Worm (Caenorhabditis elegans) whole organism, early embryonic: Measurements from ENCODE around the gene gst-37.

Experiments used
- B0310.2 ChIP-seq: sonication (generic microtip); optimal IDR thresholded peaks from 2 replicates; lab custom pipeline; 2016; ENCODE audit warnings: mild to moderate bottlenecking, missing genetic modification characterization, missing compliant biosample characterization
- F13C5.2 ChIP-seq: sonication (generic microtip); optimal IDR thresholded peaks from 2 replicates; lab custom pipeline; 2017; ENCODE audit warnings: mild to moderate bottlenecking, missing genetic modification characterization, inconsistent platforms, missing compliant biosample characterization
- aly-1 ChIP-seq: sonication (generic microtip); optimal IDR thresholded peaks from 2 replicates; lab custom pipeline; 2016; ENCODE audit warnings: missing genetic modification characterization, missing compliant biosample characterization
- ama-1 ChIP-seq: fragments of 150-350 bp; optimal IDR thresholded peaks from 2 replicates; lab custom pipeline; 2014
- ceh-13 ChIP-seq: fragments of 200-800 bp; sonication (Bioruptor generic); optimal IDR thresholded peaks from 2 replicates; lab custom pipeline; 2018; ENCODE audit warnings: mild to moderate bottlenecking, missing genetic modification characterization, missing compliant biosample characterization
- ceh-36 ChIP-seq: sonication (generic microtip); optimal IDR thresholded peaks from 2 replicates; lab custom pipeline; 2016; ENCODE audit warnings: missing genetic modification characterization, inconsistent platforms, missing compliant biosample characterization
- ets-7 ChIP-seq: sonication (generic microtip); optimal IDR thresholded peaks from 2 replicates; lab custom pipeline; 2016; ENCODE audit warnings: missing genotype, missing genetic modification characterization, missing compliant biosample characterization
- flt-1 ChIP-seq: fragments of 200-800 bp; sonication (Bioruptor generic); IDR thresholded peaks from 2 replicates; pipeline ENCODE4 v1.3.6; 2022; ENCODE audit warnings: missing genetic modification characterization, missing compliant biosample characterization
- hmbx-1 ChIP-seq: sonication (generic microtip); optimal IDR thresholded peaks from 2 replicates; lab custom pipeline; 2016; ENCODE audit warnings: mild to moderate bottlenecking, missing genetic modification characterization, missing compliant biosample characterization
- hmg-4 ChIP-seq: fragments of 200-800 bp; sonication (Bioruptor generic); optimal IDR thresholded peaks from 2 replicates; lab custom pipeline; 2018; ENCODE audit warnings: mild to moderate bottlenecking, missing genetic modification characterization, missing compliant biosample characterization
- hnd-1 ChIP-seq: sonication (generic microtip); optimal IDR thresholded peaks from 2 replicates; lab custom pipeline; 2016; ENCODE audit warnings: missing genetic modification characterization, missing compliant biosample characterization
- pes-1 ChIP-seq: fragments of 200-800 bp; sonication (Bioruptor generic); IDR thresholded peaks from 2 replicates; pipeline ENCODE4 v1.3.6; 2022; ENCODE audit warnings: missing genetic modification reagents, missing genetic modification characterization, missing compliant biosample characterization
- scrt-1 ChIP-seq: fragments of 200-800 bp; sonication (Bioruptor generic); IDR thresholded peaks from 2 replicates; pipeline ENCODE4 v1.3.6; 2022; ENCODE audit warnings: missing genetic modification characterization, missing compliant biosample characterization
- sea-1 ChIP-seq: fragments of 200-800 bp; sonication (Bioruptor generic); conservative IDR thresholded peaks from 2 replicates; pipeline ENCODE4 v1.3.6; 2022; ENCODE audit warnings: missing genetic modification characterization, missing compliant biosample characterization
- tbx-11 ChIP-seq: fragments of 200-800 bp; sonication (Bioruptor generic); IDR thresholded peaks from 2 replicates; pipeline ENCODE4 v1.3.6; 2022; ENCODE audit warnings: missing genetic modification characterization, missing compliant biosample characterization
- tbx-37 ChIP-seq: fragments of 200-800 bp; sonication (Bioruptor generic); conservative IDR thresholded peaks from 2 replicates; pipeline ENCODE4 v1.3.6; 2022; ENCODE audit warnings: missing genetic modification reagents, missing genetic modification characterization, missing compliant biosample characterization
- tra-4 ChIP-seq: sonication (generic microtip); optimal IDR thresholded peaks from 2 replicates; lab custom pipeline; 2017; ENCODE audit warnings: missing genetic modification characterization, missing compliant biosample characterization

gst-37 gene

DNA sequence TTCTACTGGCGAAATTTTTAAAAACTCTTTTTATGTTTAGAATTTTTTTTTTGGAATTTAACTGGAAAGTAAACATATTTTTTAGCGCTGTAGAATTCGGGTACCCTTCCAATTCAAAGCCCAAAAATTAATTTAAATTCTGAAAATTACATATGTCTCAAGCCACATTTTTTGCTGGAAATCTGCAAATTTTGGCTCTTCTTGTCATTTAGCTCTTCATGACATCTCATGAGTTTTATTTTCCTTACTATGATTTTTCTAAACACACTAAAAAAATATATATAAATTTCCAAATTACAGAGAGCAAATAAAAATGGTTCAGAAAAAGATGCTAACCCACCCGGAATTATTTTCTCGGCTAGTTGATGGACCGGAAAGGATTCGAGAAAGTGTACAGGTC lies 47.8 kb downstream of the gst-37 start, which contains the start of gene acs-3:
Gene acs-3, plus strand, starts transcription at position 301 of the 400 bp plus-strand sequence.
- TF ChIP-seq ceh-13 (GFP tag; lab: Kevin White, UChicago) (no peak), tbx-11 (GFP tag; lab: Robert Waterston, UW) (no peak), ceh-36 (no peak), flt-1 (no peak), tbx-37 (no peak), F13C5.2 (tag; lab: Kevin White, UChicago) (no peak), pes-1 (GFP tag; lab: Robert Waterston, UW) (no peak), hmbx-1 (tag; lab: Kevin White, UChicago) (no peak), B0310.2 (tag; lab: Kevin White, UChicago) (no peak), tra-4 (tag; lab: Kevin White, UChicago) (no peak), hnd-1 (tag; lab: Kevin White, UChicago) (no peak), sea-1 (GFP tag; lab: Robert Waterston, UW) (no peak), ets-7 (tag; lab: Kevin White, UChicago) (no peak), aly-1 (tag; lab: Kevin White, UChicago) (no peak), ama-1 (lab: Kevin White, UChicago) (no peak), hmg-4 (GFP tag; lab: Kevin White, UChicago) (no peak), scrt-1 (GFP tag; lab: Robert Waterston, UW) (no peak)

DNA sequence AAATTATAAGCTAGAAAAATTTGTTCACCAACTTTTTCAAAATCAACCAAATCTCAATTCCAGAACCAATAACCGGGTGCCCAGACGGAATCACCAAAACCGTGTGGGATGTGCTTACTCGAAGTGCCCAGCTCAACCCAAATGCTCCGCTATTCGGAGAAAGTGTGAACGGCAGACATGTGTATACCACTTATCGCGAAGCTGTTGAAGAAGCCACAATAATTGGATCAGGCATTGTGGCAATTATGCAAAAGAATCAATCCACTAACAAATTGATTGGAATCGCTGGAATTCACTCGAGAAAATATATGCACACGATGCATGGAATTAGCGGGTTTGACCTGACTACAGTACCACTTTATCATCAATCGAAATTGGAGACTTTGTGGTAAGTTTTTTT lies 48.3 kb downstream of the gst-37 start:
- no peak for TF ChIP-seq hnd-1 (tag; lab: Kevin White, UChicago)
- no peak for TF ChIP-seq F13C5.2 (tag; lab: Kevin White, UChicago)
- no peak for TF ChIP-seq scrt-1 (GFP tag; lab: Robert Waterston, UW)
- no peak for TF ChIP-seq tbx-11 (GFP tag; lab: Robert Waterston, UW)
- TF ChIP-seq tbx-37: no peak
- no peak for TF ChIP-seq ets-7 (tag; lab: Kevin White, UChicago)
- no peak for TF ChIP-seq hmg-4 (GFP tag; lab: Kevin White, UChicago)
- TF ChIP-seq flt-1: no peak
- no peak for TF ChIP-seq aly-1 (tag; lab: Kevin White, UChicago)
